Worm (Caenorhabditis elegans) whole organism, young adult: ENCODE measurements around the gene fbxc-54.
A peak's percentile ranks its signal among the peaks of the same experiment; 100 is the strongest.

Experiments used
- C17E4.6 ChIP-seq: fragments of 200-800 bp; sonication (Bioruptor generic); IDR thresholded peaks from 2 replicates; pipeline ENCODE4 v1.3.6; 2022; ENCODE audit warnings: missing genetic modification reagents, missing genetic modification characterization, missing compliant biosample characterization
- F52B5.7 ChIP-seq: sonication (generic microtip); optimal IDR thresholded peaks from 2 replicates; lab custom pipeline; 2016; ENCODE audit warnings: mild to moderate bottlenecking, missing genetic modification characterization, missing compliant biosample characterization
- K12H6.12 ChIP-seq: fragments of 200-800 bp; sonication (Bioruptor generic); optimal IDR thresholded peaks from 2 replicates; lab custom pipeline; 2018; ENCODE audit warnings: mild to moderate bottlenecking, missing genetic modification characterization, missing compliant biosample characterization
- T07F8.4 ChIP-seq: sonication (generic microtip); optimal IDR thresholded peaks from 2 replicates; lab custom pipeline; 2016; ENCODE audit warnings: mild to moderate bottlenecking, missing genetic modification characterization, moderate library complexity, missing compliant biosample characterization
- Y53G8AR.9 ChIP-seq: fragments of 200-800 bp; sonication (Bioruptor generic); conservative IDR thresholded peaks from 2 replicates; pipeline ENCODE4 v1.3.6; 2022; ENCODE audit warnings: missing genetic modification reagents, missing genetic modification characterization, missing compliant biosample characterization
- ZK185.1 ChIP-seq: sonication (generic microtip); optimal IDR thresholded peaks from 2 replicates; lab custom pipeline; 2016; ENCODE audit warnings: mild to moderate bottlenecking, missing genetic modification characterization, missing compliant biosample characterization; ENCODE audit not compliant: poor library complexity, severe bottlenecking
- ama-1 ChIP-seq, 3 experiments: fragments of 150-350 bp in 1 of 3; sonication (generic microtip) in 2 of 3; optimal IDR thresholded peaks; 2 replicates each; lab custom pipeline; 2014 to 2018; ENCODE audit warnings: missing biosample characterization in 2 of 3, missing genetic modification characterization in 2 of 3, missing genetic modification reagents in 2 of 3
- athp-1 ChIP-seq: sonication (generic microtip); optimal IDR thresholded peaks from 2 replicates; lab custom pipeline; 2017; ENCODE audit warnings: mild to moderate bottlenecking, missing genetic modification characterization, missing compliant biosample characterization
- attf-3 ChIP-seq: fragments of 200-800 bp; sonication (Bioruptor generic); conservative IDR thresholded peaks from 2 replicates; pipeline ENCODE4 v1.3.6; 2022; ENCODE audit warnings: missing genetic modification reagents, missing genetic modification characterization, missing compliant biosample characterization
- cebp-1 ChIP-seq, 2 experiments: fragments of 200-800 bp in 1 of 2; sonication (Bioruptor generic) in 1 of 2; sonication (generic microtip) in 1 of 2; IDR thresholded peaks in 1 of 2; optimal IDR thresholded peaks in 1 of 2; 2 replicates each; pipeline versions ENCODE4 v1.3.6 to Lab custom; 2017 to 2022; ENCODE audit warnings: missing compliant biosample characterization in 2 of 2, missing genetic modification characterization in 2 of 2, mild to moderate bottlenecking in 1 of 2, missing genetic modification reagents in 1 of 2, moderate library complexity in 1 of 2
- ceh-100 ChIP-seq: fragments of 200-800 bp; sonication (Bioruptor generic); IDR thresholded peaks from 2 replicates; pipeline ENCODE4 v1.3.6; 2022; ENCODE audit warnings: missing genetic modification reagents, missing genetic modification characterization, missing compliant biosample characterization
- ceh-79 ChIP-seq: sonication (generic microtip); optimal IDR thresholded peaks from 2 replicates; lab custom pipeline; 2017; ENCODE audit warnings: mild to moderate bottlenecking, missing genetic modification characterization, missing compliant biosample characterization
- dpl-1 ChIP-seq: fragments of 150-350 bp; optimal IDR thresholded peaks from 2 replicates; lab custom pipeline; 2014; ENCODE audit warnings: missing biosample characterization, missing genetic modification reagents, missing genetic modification characterization
- efl-1 ChIP-seq: fragments of 150-350 bp; optimal IDR thresholded peaks from 2 replicates; lab custom pipeline; 2014; ENCODE audit warnings: missing biosample characterization, missing genetic modification reagents, missing genetic modification characterization
- egl-18 ChIP-seq: fragments of 200-800 bp; sonication (Bioruptor generic); IDR thresholded peaks from 2 replicates; pipeline ENCODE4 v1.3.6; 2022; ENCODE audit warnings: missing genetic modification reagents, missing genetic modification characterization, missing compliant biosample characterization
- hlh-26 ChIP-seq: fragments of 200-800 bp; sonication (Bioruptor generic); conservative IDR thresholded peaks from 2 replicates; pipeline ENCODE4 v1.3.6; 2022; ENCODE audit warnings: missing genetic modification reagents, missing genetic modification characterization, missing compliant biosample characterization
- hmg-20 ChIP-seq: fragments of 200-800 bp; sonication (Bioruptor generic); IDR thresholded peaks from 2 replicates; pipeline ENCODE4 v1.3.6; 2022; ENCODE audit warnings: missing genetic modification reagents, missing genetic modification characterization, missing compliant biosample characterization
- let-526 ChIP-seq: fragments of 200-800 bp; sonication (Bioruptor generic); IDR thresholded peaks from 2 replicates; pipeline ENCODE4 v1.3.6; 2022; ENCODE audit warnings: missing genetic modification reagents, missing genetic modification characterization, missing compliant biosample characterization
- madf-10 ChIP-seq: sonication (generic microtip); optimal IDR thresholded peaks from 2 replicates; lab custom pipeline; 2016; ENCODE audit warnings: mild to moderate bottlenecking, missing genetic modification characterization, missing compliant biosample characterization
- nfya-1 ChIP-seq: sonication (generic microtip); optimal IDR thresholded peaks from 2 replicates; lab custom pipeline; 2017; ENCODE audit warnings: antibody characterized with exemption, missing compliant biosample characterization, missing genetic modification characterization, borderline replicate concordance; ENCODE audit not compliant: insufficient read depth
- nhr-27 ChIP-seq: fragments of 200-800 bp; sonication (Bioruptor generic); optimal IDR thresholded peaks from 2 replicates; lab custom pipeline; 2018; ENCODE audit warnings: mild to moderate bottlenecking, missing genetic modification characterization, moderate library complexity, missing compliant biosample characterization
- nhr-80 ChIP-seq: sonication (generic microtip); optimal IDR thresholded peaks from 2 replicates; lab custom pipeline; 2016; ENCODE audit warnings: missing genetic modification characterization, missing compliant biosample characterization
- rcor-1 ChIP-seq: fragments of 200-800 bp; sonication (Bioruptor generic); IDR thresholded peaks from 2 replicates; pipeline ENCODE4 v1.3.6; 2022; ENCODE audit warnings: missing genetic modification reagents, missing genetic modification characterization, missing compliant biosample characterization
- rec-8 ChIP-seq, 2 experiments: sonication (generic microtip); optimal IDR thresholded peaks; 2 replicates each; lab custom pipeline; 2016; ENCODE audit warnings: mild to moderate bottlenecking in 2 of 2, missing genetic modification characterization in 2 of 2, missing genetic modification reagents in 2 of 2, missing genotype in 2 of 2, missing biosample characterization in 1 of 2, missing compliant biosample characterization in 1 of 2, moderate library complexity in 1 of 2
- snpc-1.3 ChIP-seq: sonication (generic microtip); optimal IDR thresholded peaks from 2 replicates; lab custom pipeline; 2017; ENCODE audit warnings: missing genetic modification characterization, mild to moderate bottlenecking, missing compliant biosample characterization, antibody characterized with exemption, moderate library complexity, missing genotype, missing genetic modification reagents; ENCODE audit not compliant: insufficient read depth
- sptf-2 ChIP-seq: fragments of 200-800 bp; sonication (Bioruptor generic); optimal IDR thresholded peaks from 2 replicates; lab custom pipeline; 2018; ENCODE audit warnings: mild to moderate bottlenecking, missing genetic modification characterization, missing compliant biosample characterization
- tbx-9 ChIP-seq: sonication (generic microtip); optimal IDR thresholded peaks from 2 replicates; lab custom pipeline; 2016; ENCODE audit warnings: borderline replicate concordance, missing genetic modification characterization, inconsistent platforms, missing compliant biosample characterization
- ztf-22 ChIP-seq: fragments of 200-800 bp; sonication (Bioruptor generic); optimal IDR thresholded peaks from 2 replicates; lab custom pipeline; 2018; ENCODE audit warnings: mild to moderate bottlenecking, missing genetic modification characterization, moderate library complexity, missing compliant biosample characterization
- ztf-28 ChIP-seq: fragments of 200-800 bp; sonication (Bioruptor generic); IDR thresholded peaks from 2 replicates; pipeline ENCODE4 v1.3.6; 2022; ENCODE audit warnings: missing genetic modification reagents, missing genetic modification characterization, missing compliant biosample characterization

fbxc-54 gene

ce11 chrII:31521-31920 is at the start of gene fbxc-54, which contains the start of gene F23F1.5:
fbxc-54 (plus strand) TSS chrII:31719.
F23F1.5 (minus strand) TSS chrII:31584.
- TF ChIP-seq let-526 (no peak), athp-1 (no peak), cebp-1 (GFP tag; IDR thresholded peaks at IDR 0.05; lab: Robert Waterston, UW) (peak; percentile 94), cebp-1 (tag; optimal IDR thresholded peaks at IDR 0.05; lab: Kevin White, UChicago) (peak; percentile 98), tbx-9 (no peak), T07F8.4 (tag; lab: Kevin White, UChicago) (no peak), attf-3 (peak; percentile 79)

- TF ChIP-seq sptf-2 (GFP tag; lab: Kevin White, UChicago), result no peak
Measured at ce11 chrII:586-985, 30.9 kb upstream of the fbxc-54 start.

ce11 chrII:1334-1898 is 30.1 kb upstream of the fbxc-54 start, which contains the start of gene 2L52.1:
2L52.1 (plus strand) TSS chrII:1848.
- TF ChIP-seq nhr-80 (peak; percentile 28), tbx-9 (no peak)

- TF ChIP-seq snpc-1.3 (tag; lab: Kevin White, UChicago), result no peak
- TF ChIP-seq T07F8.4 (tag; lab: Kevin White, UChicago), result no peak
- TF ChIP-seq nhr-27 (tag; lab: Kevin White, UChicago), result no peak
- TF ChIP-seq F52B5.7 (tag; lab: Kevin White, UChicago), result no peak
- no peak for TF ChIP-seq ztf-22 (GFP tag; lab: Kevin White, UChicago)
- no peak for TF ChIP-seq egl-18 (GFP tag; lab: Robert Waterston, UW)
- TF ChIP-seq Y53G8AR.9 (GFP tag; lab: Robert Waterston, UW), result no peak
- no peak for TF ChIP-seq efl-1
Measured at ce11 chrII:4793-5192, 26.7 kb upstream of the fbxc-54 start.

ce11 chrII:6349-6748 is 25.2 kb upstream of the fbxc-54 start, which contains the start of gene osta-1:
osta-1 (plus strand) TSS chrII:6657.
- TF ChIP-seq ama-1 (optimal IDR thresholded peaks at IDR 0.05; lab: Kevin White, UChicago), result no peak
- no peak for TF ChIP-seq ama-1 (GFP tag; optimal IDR thresholded peaks at IDR 0.05; lab: Kevin White, UChicago)
- TF ChIP-seq sptf-2 (GFP tag; lab: Kevin White, UChicago), result no peak
- TF ChIP-seq rec-8 (tag; optimal IDR thresholded peaks at IDR 0.05; lab: Kevin White, UChicago), result no peak

ce11 chrII:8212-8611 is 23.3 kb upstream of the fbxc-54 start:
- TF ChIP-seq rcor-1, result no peak
- no peak for TF ChIP-seq snpc-1.3 (tag; lab: Kevin White, UChicago)
- no peak for TF ChIP-seq hmg-20 (GFP tag; lab: Robert Waterston, UW)
- TF ChIP-seq ceh-100 (GFP tag; lab: Robert Waterston, UW), result no peak
- no peak for TF ChIP-seq madf-10
- no peak for TF ChIP-seq dpl-1
- no peak for TF ChIP-seq ZK185.1

- TF ChIP-seq madf-10, result no peak
- no peak for TF ChIP-seq C17E4.6
- TF ChIP-seq ztf-28 (GFP tag; lab: Robert Waterston, UW), result no peak
- TF ChIP-seq ceh-79 (tag; lab: Kevin White, UChicago), result no peak
- no peak for TF ChIP-seq nfya-1 (tag; lab: Kevin White, UChicago)
- no peak for TF ChIP-seq K12H6.12 (tag; lab: Kevin White, UChicago)
- TF ChIP-seq hlh-26 (GFP tag; lab: Robert Waterston, UW), result no peak
Measured at ce11 chrII:11783-12182, 19.7 kb upstream of the fbxc-54 start, which contains the start of gene best-4. best-4 (minus strand) TSS chrII:11883.
